Worm (Caenorhabditis elegans) whole organism, mixed stage, embryonic: ENCODE results near the gene str-37.

Source experiments
- M03D4.4 ChIP-seq: sonication (generic microtip); optimal IDR thresholded peaks from 2 replicates; lab custom pipeline; 2017; ENCODE audit warnings: mild to moderate bottlenecking, missing genetic modification characterization, missing compliant biosample characterization
- blmp-1 ChIP-seq: fragments of 150-350 bp; optimal IDR thresholded peaks from 2 replicates; lab custom pipeline; 2014; ENCODE audit warnings: missing biosample characterization, missing genetic modification characterization
- ceh-39 ChIP-seq: fragments of 150-350 bp; optimal IDR thresholded peaks from 2 replicates; lab custom pipeline; 2014; ENCODE audit warnings: missing biosample characterization, missing genetic modification characterization
- ces-1 ChIP-seq: fragments of 150-350 bp; optimal IDR thresholded peaks from 2 replicates; lab custom pipeline; 2014; ENCODE audit warnings: missing biosample characterization, missing genetic modification reagents, missing genetic modification characterization
- drap-1 ChIP-seq: fragments of 200-800 bp; sonication (Bioruptor generic); optimal IDR thresholded peaks from 3 replicates; lab custom pipeline; 2018; ENCODE audit warnings: mild to moderate bottlenecking, missing genetic modification characterization, missing compliant biosample characterization
- flh-1 ChIP-seq: fragments of 200-800 bp; sonication (Bioruptor generic); optimal IDR thresholded peaks from 2 replicates; lab custom pipeline; 2018; ENCODE audit warnings: mild to moderate bottlenecking, missing genetic modification characterization, moderate library complexity, missing compliant biosample characterization
- hlh-1 ChIP-seq: fragments of 150-350 bp; optimal IDR thresholded peaks from 2 replicates; lab custom pipeline; 2014; ENCODE audit warnings: missing biosample characterization, missing genetic modification reagents, missing genetic modification characterization
- lin-32 ChIP-seq: fragments of 200-800 bp; sonication (Bioruptor generic); optimal IDR thresholded peaks from 2 replicates; lab custom pipeline; 2018; ENCODE audit warnings: mild to moderate bottlenecking, missing genetic modification characterization, missing compliant biosample characterization
- mab-5 ChIP-seq: fragments of 150-350 bp; optimal IDR thresholded peaks from 2 replicates; lab custom pipeline; 2014; ENCODE audit warnings: missing biosample characterization, missing genetic modification characterization
- mep-1 ChIP-seq: fragments of 150-350 bp; optimal IDR thresholded peaks from 2 replicates; lab custom pipeline; 2017; ENCODE audit warnings: missing biosample characterization, missing genetic modification reagents, missing genetic modification characterization, inconsistent platforms
- mls-2 ChIP-seq: sonication (generic microtip); optimal IDR thresholded peaks from 2 replicates; lab custom pipeline; 2016; ENCODE audit warnings: mild to moderate bottlenecking, missing genetic modification characterization, moderate library complexity, missing compliant biosample characterization
- nhr-2 ChIP-seq: fragments of 150-350 bp; optimal IDR thresholded peaks from 2 replicates; lab custom pipeline; 2014; ENCODE audit warnings: missing biosample characterization, missing genetic modification characterization
- nhr-237 ChIP-seq: fragments of 150-350 bp; optimal IDR thresholded peaks from 2 replicates; lab custom pipeline; 2014; ENCODE audit warnings: missing biosample characterization, missing genetic modification characterization
- sem-2 ChIP-seq: fragments of 200-800 bp; sonication (Bioruptor generic); optimal IDR thresholded peaks from 2 replicates; lab custom pipeline; 2018; ENCODE audit warnings: mild to moderate bottlenecking, missing genetic modification characterization, missing compliant biosample characterization
- sptf-1 ChIP-seq: sonication (generic microtip); optimal IDR thresholded peaks from 2 replicates; lab custom pipeline; 2017; ENCODE audit warnings: mild to moderate bottlenecking, missing genetic modification characterization, moderate library complexity, missing compliant biosample characterization
- tbx-8 ChIP-seq: fragments of 200-800 bp; sonication (Bioruptor generic); optimal IDR thresholded peaks from 2 replicates; lab custom pipeline; 2018; ENCODE audit warnings: mild to moderate bottlenecking, missing genetic modification characterization, moderate library complexity, missing compliant biosample characterization
- unc-120 ChIP-seq: sonication (generic microtip); optimal IDR thresholded peaks from 2 replicates; lab custom pipeline; 2017; ENCODE audit warnings: missing genetic modification characterization, missing compliant biosample characterization; ENCODE audit not compliant: poor library complexity, severe bottlenecking
- unc-39 ChIP-seq: fragments of 150-350 bp; optimal IDR thresholded peaks from 2 replicates; lab custom pipeline; 2014; ENCODE audit warnings: missing biosample characterization, missing genetic modification characterization
- unc-62 ChIP-seq: fragments of 150-350 bp; optimal IDR thresholded peaks from 2 replicates; lab custom pipeline; 2014; ENCODE audit warnings: missing biosample characterization, missing genetic modification reagents, missing genetic modification characterization
- zip-8 ChIP-seq: fragments of 150-350 bp; optimal IDR thresholded peaks from 2 replicates; lab custom pipeline; 2014; ENCODE audit warnings: missing biosample characterization, missing genetic modification characterization

The str-37 gene

ce11 chrV:13374532-13374931 is 47.0 kb downstream of the str-37 start:
- TF ChIP-seq unc-120 (tag; lab: Kevin White, UChicago) (peak; percentile 43), mab-5 (tag; lab: Kevin White, UChicago) (no peak)

ce11 chrV:13375861-13376260 is 48.3 kb downstream of the str-37 start:
- peak; percentile 62 for TF ChIP-seq zip-8
- TF ChIP-seq sptf-1 (tag; lab: Kevin White, UChicago) = no peak
- TF ChIP-seq flh-1 (GFP tag; lab: Kevin White, UChicago) = no peak

- TF ChIP-seq ces-1 (GFP tag; lab: Kevin White, UChicago) = no peak
- TF ChIP-seq sem-2 (GFP tag; lab: Kevin White, UChicago) = no peak
- TF ChIP-seq nhr-237 = no peak
- TF ChIP-seq nhr-2 (tag; lab: Kevin White, UChicago) = no peak
- no peak for TF ChIP-seq ceh-39 (tag; lab: Kevin White, UChicago)
- no peak for TF ChIP-seq drap-1 (GFP tag; lab: Kevin White, UChicago)
- TF ChIP-seq unc-62 (GFP tag; lab: Kevin White, UChicago) = no peak
- TF ChIP-seq mep-1 (tag; lab: Kevin White, UChicago) = no peak
- TF ChIP-seq tbx-8 = no peak
- TF ChIP-seq unc-39 (tag; lab: Kevin White, UChicago) = no peak
- TF ChIP-seq unc-120 (tag; lab: Kevin White, UChicago) = no peak
- no peak for TF ChIP-seq M03D4.4
- TF ChIP-seq hlh-1 (tag; lab: Kevin White, UChicago) = no peak
- TF ChIP-seq mls-2 (tag; lab: Kevin White, UChicago) = no peak
- no peak for TF ChIP-seq lin-32 (GFP tag; lab: Kevin White, UChicago)
- no peak for TF ChIP-seq blmp-1 (tag; lab: Kevin White, UChicago)
These were observed 49.6 kb downstream of the str-37 start for ce11 chrV:13377130-13377529.
